Worm (Caenorhabditis elegans) whole organism, L4 larva: ENCODE data around the gene Y62H9A.10.

Experiments used
- D1046.2 ChIP-seq: fragments of 200-800 bp; sonication (Bioruptor generic); IDR thresholded peaks from 2 replicates; pipeline ENCODE4 v1.3.6; 2022; ENCODE audit warnings: missing genetic modification characterization, missing compliant biosample characterization
- F10B5.3 ChIP-seq: sonication (generic microtip); optimal IDR thresholded peaks from 2 replicates; lab custom pipeline; 2016; ENCODE audit warnings: mild to moderate bottlenecking, missing genetic modification characterization, missing compliant biosample characterization
- F44E2.7 ChIP-seq: fragments of 200-800 bp; sonication (Bioruptor generic); IDR thresholded peaks from 2 replicates; pipeline ENCODE4 v2.1.2; 2022; ENCODE audit warnings: missing genetic modification characterization, missing compliant biosample characterization
- Y75B8A.6 ChIP-seq: fragments of 200-800 bp; sonication (Bioruptor generic); IDR thresholded peaks from 2 replicates; pipeline ENCODE4 v1.3.6; 2022; ENCODE audit warnings: missing genetic modification reagents, missing genetic modification characterization, missing compliant biosample characterization
- ZK546.5 ChIP-seq, 2 experiments: sonication (generic microtip); optimal IDR thresholded peaks; 2 replicates each; lab custom pipeline; 2017; ENCODE audit warnings: missing biosample characterization in 2 of 2, missing genetic modification characterization in 2 of 2
- aha-1 ChIP-seq: fragments of 150-350 bp; peaks from one replicate; lab custom pipeline; 2014; ENCODE audit warnings: missing biosample characterization, missing genetic modification characterization
- ceh-62 ChIP-seq: sonication (generic microtip); optimal IDR thresholded peaks from 2 replicates; lab custom pipeline; 2017; ENCODE audit warnings: missing biosample characterization, missing genetic modification characterization
- ctbp-1 ChIP-seq: fragments of 200-800 bp; sonication (Bioruptor generic); IDR thresholded peaks from 2 replicates; pipeline ENCODE4 v1.3.6; 2022; ENCODE audit warnings: missing genetic modification reagents, missing genetic modification characterization, missing compliant biosample characterization
- daf-16 ChIP-seq, 3 experiments: sonication (generic microtip); optimal IDR thresholded peaks; 2 replicates each; lab custom pipeline; 2016 to 2017; ENCODE audit warnings: missing genetic modification characterization in 3 of 3, missing genetic modification reagents in 3 of 3, mild to moderate bottlenecking in 2 of 3, missing compliant biosample characterization in 2 of 3, missing biosample characterization in 1 of 3, moderate library complexity in 1 of 3
- daf-19 ChIP-seq: fragments of 200-800 bp; sonication (Bioruptor generic); conservative IDR thresholded peaks from 2 replicates; pipeline ENCODE4 v1.3.6; 2022; ENCODE audit warnings: missing genetic modification characterization, missing compliant biosample characterization
- dmd-8 ChIP-seq: fragments of 200-800 bp; sonication (Bioruptor generic); IDR thresholded peaks from 2 replicates; pipeline ENCODE4 v1.3.6; 2022; ENCODE audit warnings: missing genetic modification characterization, missing compliant biosample characterization
- dpl-1 ChIP-seq: fragments of 150-350 bp; optimal IDR thresholded peaks from 2 replicates; lab custom pipeline; 2014; ENCODE audit warnings: missing biosample characterization, missing genetic modification reagents, missing genetic modification characterization
- dve-1 ChIP-seq: sonication (generic microtip); optimal IDR thresholded peaks from 2 replicates; lab custom pipeline; 2017; ENCODE audit warnings: antibody characterized with exemption, mild to moderate bottlenecking, missing genetic modification characterization, missing compliant biosample characterization; ENCODE audit not compliant: insufficient read depth
- fos-1 ChIP-seq: fragments of 150-350 bp; optimal IDR thresholded peaks from 2 replicates; lab custom pipeline; 2014; ENCODE audit warnings: missing biosample characterization, missing genetic modification characterization
- gei-8 ChIP-seq: fragments of 200-800 bp; sonication (Bioruptor generic); optimal IDR thresholded peaks from 2 replicates; lab custom pipeline; 2018; ENCODE audit warnings: mild to moderate bottlenecking, missing genetic modification characterization, missing compliant biosample characterization
- hlh-30 ChIP-seq: sonication (generic microtip); optimal IDR thresholded peaks from 2 replicates; lab custom pipeline; 2017; ENCODE audit warnings: antibody characterized with exemption, mild to moderate bottlenecking, missing genetic modification characterization, missing compliant biosample characterization; ENCODE audit not compliant: insufficient read depth
- hmg-1.1 ChIP-seq: fragments of 200-800 bp; sonication (Bioruptor generic); IDR thresholded peaks from 2 replicates; pipeline ENCODE4 v1.3.6; 2022; ENCODE audit warnings: missing genetic modification reagents, missing genetic modification characterization, missing compliant biosample characterization
- lir-3 ChIP-seq: sonication (generic microtip); optimal IDR thresholded peaks from 2 replicates; lab custom pipeline; 2016; ENCODE audit warnings: mild to moderate bottlenecking, missing genetic modification characterization, missing compliant biosample characterization
- lsy-2 ChIP-seq, 2 experiments: fragments of 150-350 bp in 1 of 2; sonication (generic microtip) in 1 of 2; optimal IDR thresholded peaks; 2 replicates each; lab custom pipeline; 2014 to 2017; ENCODE audit warnings: missing biosample characterization in 2 of 2, missing genetic modification characterization in 2 of 2
- mxl-2 ChIP-seq: fragments of 200-800 bp; sonication (Bioruptor generic); conservative IDR thresholded peaks from 2 replicates; pipeline ENCODE4 v1.3.6; 2022; ENCODE audit warnings: missing genetic modification reagents, missing genetic modification characterization, missing compliant biosample characterization
- nhr-10 ChIP-seq: fragments of 150-350 bp; optimal IDR thresholded peaks from 2 replicates; lab custom pipeline; 2014; ENCODE audit warnings: missing biosample characterization, missing genetic modification characterization
- nhr-111 ChIP-seq: fragments of 200-800 bp; sonication (Bioruptor generic); optimal IDR thresholded peaks from 2 replicates; lab custom pipeline; 2018; ENCODE audit warnings: mild to moderate bottlenecking, missing genetic modification characterization, missing compliant biosample characterization
- nhr-41 ChIP-seq: fragments of 200-800 bp; sonication (Bioruptor generic); IDR thresholded peaks from 2 replicates; pipeline ENCODE4 v1.3.6; 2022; ENCODE audit warnings: missing genetic modification reagents, missing genetic modification characterization, missing compliant biosample characterization
- nhr-42 ChIP-seq: fragments of 200-800 bp; sonication (Bioruptor generic); IDR thresholded peaks from 2 replicates; pipeline ENCODE4 v1.3.6; 2022; ENCODE audit warnings: missing genetic modification characterization, missing compliant biosample characterization
- nhr-76 ChIP-seq: fragments of 150-350 bp; optimal IDR thresholded peaks from 2 replicates; lab custom pipeline; 2014; ENCODE audit warnings: missing biosample characterization, missing genetic modification characterization
- nhr-77 ChIP-seq: fragments of 150-350 bp; optimal IDR thresholded peaks from 2 replicates; lab custom pipeline; 2014; ENCODE audit warnings: missing biosample characterization, missing genetic modification characterization
- pha-4 ChIP-seq, 2 experiments: fragments of 150-350 bp in 1 of 2; fragments of 200-800 bp in 1 of 2; sonication (Bioruptor generic) in 1 of 2; IDR thresholded peaks in 1 of 2; optimal IDR thresholded peaks in 1 of 2; 2 replicates each; pipeline versions ENCODE4 v1.3.6 to Lab custom; 2014 to 2022; ENCODE audit warnings: missing genetic modification characterization in 2 of 2, missing genetic modification reagents in 2 of 2, missing biosample characterization in 1 of 2, missing compliant biosample characterization in 1 of 2
- pqm-1 ChIP-seq: sonication (generic microtip); optimal IDR thresholded peaks from 2 replicates; lab custom pipeline; 2017; ENCODE audit warnings: missing biosample characterization, missing genetic modification characterization
- tag-97 ChIP-seq: fragments of 200-800 bp; sonication (Bioruptor generic); IDR thresholded peaks from 2 replicates; pipeline ENCODE4 v1.3.6; 2022; ENCODE audit warnings: missing genetic modification characterization, missing compliant biosample characterization
- unc-39 ChIP-seq: sonication (generic microtip); optimal IDR thresholded peaks from 2 replicates; lab custom pipeline; 2017; ENCODE audit warnings: missing biosample characterization, missing genetic modification characterization
- unc-62 ChIP-seq, 3 experiments: fragments of 150-350 bp in 1 of 3; sonication (generic microtip); optimal IDR thresholded peaks in 2 of 3; peaks in 1 of 3; 1 replicate in 1 of 3; 2 replicates in 2 of 3; lab custom pipeline; 2014 to 2017; ENCODE audit warnings: missing biosample characterization in 3 of 3, missing genetic modification characterization in 3 of 3, missing genetic modification reagents in 3 of 3, missing genotype in 1 of 3
- vab-7 ChIP-seq: fragments of 200-800 bp; sonication (Bioruptor generic); IDR thresholded peaks from 2 replicates; pipeline ENCODE4 v1.3.6; 2022; ENCODE audit warnings: missing genetic modification reagents, missing genetic modification characterization, missing compliant biosample characterization
- zag-1 ChIP-seq: fragments of 150-350 bp; optimal IDR thresholded peaks from 2 replicates; lab custom pipeline; 2014; ENCODE audit warnings: missing biosample characterization, missing genetic modification characterization
- zfp-2 ChIP-seq: sonication (generic microtip); optimal IDR thresholded peaks from 2 replicates; lab custom pipeline; 2016; ENCODE audit warnings: mild to moderate bottlenecking, missing genetic modification characterization, missing compliant biosample characterization
- zfp-3 ChIP-seq: fragments of 200-800 bp; sonication (Bioruptor generic); conservative IDR thresholded peaks from 2 replicates; pipeline ENCODE4 v1.3.6; 2022; ENCODE audit warnings: missing genetic modification reagents, missing genetic modification characterization, missing compliant biosample characterization

The Y62H9A.10 gene

ce11 chrX:11908226-11908625 is 5.7 kb upstream of the Y62H9A.10 start:
- TF ChIP-seq aha-1 (tag; lab: Kevin White, UChicago) (peak; percentile 70), Y75B8A.6 (no peak), daf-16 (GFP tag; optimal IDR thresholded peaks at IDR 0.05; lab: Kevin White, UChicago) (no peak), daf-16 (tag; optimal IDR thresholded peaks at IDR 0.05; lab: Kevin White, UChicago) (peak; percentile 55), dmd-8 (GFP tag; lab: Robert Waterston, UW) (no peak), nhr-76 (tag; lab: Kevin White, UChicago) (no peak), pha-4 (GFP tag; IDR thresholded peaks at IDR 0.05; lab: Robert Waterston, UW) (no peak), pha-4 (tag; optimal IDR thresholded peaks at IDR 0.05; lab: Kevin White, UChicago) (no peak), zfp-3 (GFP tag; lab: Robert Waterston, UW) (no peak), mxl-2 (GFP tag; lab: Robert Waterston, UW) (no peak), F44E2.7 (GFP tag; lab: Robert Waterston, UW) (no peak), fos-1 (tag; lab: Kevin White, UChicago) (no peak), nhr-77 (no peak), vab-7 (GFP tag; lab: Robert Waterston, UW) (no peak), tag-97 (GFP tag; lab: Robert Waterston, UW) (no peak), ZK546.5 (tag; optimal IDR thresholded peaks at IDR 0.05; lab: Kevin White, UChicago) (no peak), zfp-2 (tag; lab: Kevin White, UChicago) (no peak), pqm-1 (tag; lab: Kevin White, UChicago) (peak; percentile 16), nhr-10 (tag; lab: Kevin White, UChicago) (no peak), dve-1 (tag; lab: Kevin White, UChicago) (no peak), daf-19 (GFP tag; lab: Robert Waterston, UW) (no peak)

ce11 chrX:11907263-11907662 is 4.7 kb upstream of the Y62H9A.10 start, which contains the start of gene Y62H9A.11:
Gene Y62H9A.11, minus strand, starts transcription at chrX:11907363.
- TF ChIP-seq unc-39 (tag; lab: Kevin White, UChicago) (no peak), zag-1 (tag; lab: Kevin White, UChicago) (no peak), pha-4 (GFP tag; IDR thresholded peaks at IDR 0.05; lab: Robert Waterston, UW) (no peak), pha-4 (tag; optimal IDR thresholded peaks at IDR 0.05; lab: Kevin White, UChicago) (no peak), ceh-62 (tag; lab: Kevin White, UChicago) (no peak), lsy-2 (tag; optimal IDR thresholded peaks at IDR 0.05; lab: Kevin White, UChicago) (no peak), nhr-41 (GFP tag; lab: Robert Waterston, UW) (no peak), ctbp-1 (GFP tag; lab: Robert Waterston, UW) (no peak), daf-16 (GFP tag; optimal IDR thresholded peaks at IDR 0.05; lab: Kevin White, UChicago) (no peak), daf-16 (tag; optimal IDR thresholded peaks at IDR 0.05; lab: Kevin White, UChicago) (no peak), mxl-2 (GFP tag; lab: Robert Waterston, UW) (no peak), nhr-111 (GFP tag; lab: Kevin White, UChicago) (no peak), lir-3 (tag; lab: Kevin White, UChicago) (no peak), dpl-1 (GFP tag; lab: Kevin White, UChicago) (no peak), aha-1 (tag; lab: Kevin White, UChicago) (no peak), D1046.2 (GFP tag; lab: Robert Waterston, UW) (no peak), gei-8 (no peak)

ce11 chrX:11906626-11907025 is 4.1 kb upstream of the Y62H9A.10 start:
- TF ChIP-seq F10B5.3 (tag; lab: Kevin White, UChicago) (no peak), unc-62 (GFP tag; optimal IDR thresholded peaks at IDR 0.05 in 1 of 2; lab: Kevin White, UChicago) (peak in 1 of 2 experiments; percentile 95), unc-62 (tag; optimal IDR thresholded peaks at IDR 0.05; lab: Kevin White, UChicago) (no peak), nhr-42 (GFP tag; lab: Robert Waterston, UW) (no peak), nhr-41 (GFP tag; lab: Robert Waterston, UW) (no peak), hmg-1.1 (GFP tag; lab: Robert Waterston, UW) (no peak), hlh-30 (tag; lab: Kevin White, UChicago) (no peak)
- TF ChIP-seq, all 104 proteins: peak for 1
